Fruit fly (Drosophila melanogaster) whole organism: ENCODE data around the gene EMC10.

Source experiments
- CG8478 ChIP-seq: fragments of >200 bp; optimal IDR thresholded peaks from 2 replicates; lab custom pipeline; 2018; ENCODE audit warnings: inconsistent platforms
- Dll ChIP-seq: fragments of >200 bp; optimal IDR thresholded peaks from 2 replicates; lab custom pipeline; 2017
- EcR ChIP-seq, 2 experiments: fragments of >200 bp; optimal IDR thresholded peaks; 2 replicates each; lab custom pipeline; 2017; ENCODE audit warnings: missing biosample characterization in 2 of 2, missing genetic modification characterization in 2 of 2, missing genetic modification reagents in 2 of 2
- pan ChIP-seq: fragments of >200 bp; optimal IDR thresholded peaks from 2 replicates; lab custom pipeline; 2017
- psq ChIP-seq: fragments of >200 bp; optimal IDR thresholded peaks from 2 replicates; lab custom pipeline; 2017
- usp ChIP-seq: fragments of >200 bp; optimal IDR thresholded peaks from 2 replicates; lab custom pipeline; 2017; ENCODE audit warnings: missing biosample characterization, missing genetic modification characterization, mixed read lengths

Gene EMC10

dm6 chr3L:21610535-21610934, 36.6 kb downstream of the EMC10 start:
- TF ChIP-seq CG8478 (lab: Kevin White, UChicago) (no peak), psq (lab: Kevin White, UChicago) (no peak), EcR (GFP tag; optimal IDR thresholded peaks at IDR 0.05; lab: Kevin White, UChicago) (no peak), Dll (lab: Kevin White, UChicago) (no peak), pan (lab: Kevin White, UChicago) (no peak), usp (GFP tag; lab: Kevin White, UChicago) (no peak)

dm6 chr3L:21617354-21617753, 43.4 kb downstream of the EMC10 start, which contains the start of the genes S1P and CG11307:
Gene S1P (minus strand): TSS chr3L:21617376.
Gene CG11307 (plus strand): TSS chr3L:21617623.
- TF ChIP-seq pan (lab: Kevin White, UChicago), result no peak
- no peak for TF ChIP-seq EcR (GFP tag; optimal IDR thresholded peaks at IDR 0.05; lab: Kevin White, UChicago)
- no peak for TF ChIP-seq Dll (lab: Kevin White, UChicago)
- no peak for TF ChIP-seq CG8478 (lab: Kevin White, UChicago)
- no peak for TF ChIP-seq usp (GFP tag; lab: Kevin White, UChicago)
- TF ChIP-seq psq (lab: Kevin White, UChicago), result no peak
